Fruit fly (Drosophila melanogaster): Measurements from ENCODE around the gene CG4045.

The CG4045 gene

DNA sequence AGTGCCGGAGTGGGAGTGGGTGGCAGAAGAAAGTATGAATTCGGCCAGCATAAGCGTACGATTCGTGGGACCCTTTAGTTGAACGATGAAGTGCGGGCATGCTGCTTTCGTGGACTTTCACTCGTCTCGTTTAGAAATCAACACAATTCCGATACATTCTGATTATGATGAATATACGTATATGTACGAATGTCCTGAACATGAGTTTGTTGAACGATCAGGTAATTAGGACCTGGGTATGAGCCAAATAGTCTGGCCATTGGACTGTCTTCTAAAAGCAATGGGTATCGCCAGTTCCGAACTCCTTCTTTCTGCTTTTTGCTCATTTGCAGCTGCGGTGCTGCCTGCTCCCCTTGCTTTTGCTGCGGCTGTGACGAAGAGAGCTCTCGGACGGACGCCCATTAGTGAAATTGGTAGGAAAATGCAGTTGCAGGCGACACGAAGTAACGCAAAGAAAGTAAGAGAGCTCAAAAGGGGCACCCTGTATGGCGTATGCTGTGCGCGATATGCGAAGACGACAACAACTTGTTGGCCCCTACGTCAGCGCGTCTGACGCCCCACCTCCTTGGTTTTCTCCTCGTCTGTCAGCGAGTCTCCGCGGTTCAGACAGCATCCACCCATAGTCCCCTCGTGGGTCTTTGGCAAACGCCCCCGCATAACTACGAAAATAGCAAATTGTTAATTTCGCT, 38.8 kb downstream of the CG4045 start (continued):
- TF ChIP-seq CG1529 (GFP tag; optimal IDR thresholded peaks at IDR 0.05), result peak; percentile 4

dm6 chrX:2036383-2036782, 39.3 kb downstream of the CG4045 start:
- TF ChIP-seq CG13296 (GFP tag; optimal IDR thresholded peaks at IDR 0.05), result no peak
- 0 out of 3 replicates have a peak, but pooled peaks have one; percentile 18 for TF ChIP-seq HLH4C (GFP tag; IDR thresholded peaks at IDR 0.05; ENCODE audit: partially characterized antibody)
- peak; percentile 37 for TF ChIP-seq sd (tag; optimal IDR thresholded peaks at IDR 0.05)
- TF ChIP-seq corto (GFP tag; optimal IDR thresholded peaks at IDR 0.05), result no peak
- no peak for TF ChIP-seq slou (GFP tag; optimal IDR thresholded peaks at IDR 0.05)
- TF ChIP-seq Doc3 (GFP tag; IDR thresholded peaks at IDR 0.05; ENCODE audit: partially characterized antibody), result no peak
- TF ChIP-seq Med (GFP tag), result peak; percentile 28
- no peak for TF ChIP-seq Hmr (GFP tag; optimal IDR thresholded peaks at IDR 0.05)
- peak; percentile 7 for TF ChIP-seq CG15514 (GFP tag; optimal IDR thresholded peaks at IDR 0.05)
- TF ChIP-seq bbx (GFP tag; IDR thresholded peaks at IDR 0.05; ENCODE audit: partially characterized antibody), result peak; percentile 41; the same call in 1 of the 2 replicates
- TF ChIP-seq az2 (GFP tag; optimal IDR thresholded peaks at IDR 0.05), result no peak
- peak; percentile 98 for TF ChIP-seq Deaf1 (tag; optimal IDR thresholded peaks at IDR 0.05)
- TF ChIP-seq Pdp1 (GFP tag; optimal IDR thresholded peaks at IDR 0.05), result no peak
- TF ChIP-seq Oaz (GFP tag; IDR thresholded peaks at IDR 0.05), result no peak
- TF ChIP-seq CG11504 (tag; optimal IDR thresholded peaks at IDR 0.05), result no peak
- TF ChIP-seq CG4360 (GFP tag; IDR thresholded peaks at IDR 0.05), result 0 out of 2 replicates have a peak, but pooled peaks have one; percentile 9
- TF ChIP-seq cg (GFP tag; optimal IDR thresholded peaks at IDR 0.05), result peak; percentile 32
- peak; percentile 7 for TF ChIP-seq Nf-YC (tag; optimal IDR thresholded peaks at IDR 0.05)
- TF ChIP-seq wdn (GFP tag; IDR thresholded peaks at IDR 0.05), result 0 out of 2 replicates have a peak, but pooled peaks have one; percentile 17
- 0 out of 3 replicates have a peak, but pooled peaks have one; percentile 25 for TF ChIP-seq knrl (GFP tag; IDR thresholded peaks at IDR 0.05; ENCODE audit: partially characterized antibody)
- TF ChIP-seq CG13287 (GFP tag; IDR thresholded peaks at IDR 0.05; ENCODE audit: partially characterized antibody), result peak; percentile 7; the same call in 1 of the 2 replicates
- peak; percentile 52; the same call in 1 of the 3 replicates for TF ChIP-seq CG6175 (GFP tag; IDR thresholded peaks at IDR 0.05)
- TF ChIP-seq Dref (GFP tag; IDR thresholded peaks at IDR 0.05), result no peak
- peak; percentile 76 for TF ChIP-seq Jarid2 (GFP tag; optimal IDR thresholded peaks at IDR 0.05)
- TF ChIP-seq sens-2 (GFP tag; IDR thresholded peaks at IDR 0.05), result 0 out of 2 replicates have a peak, but pooled peaks have one; percentile 18
- no peak for TF ChIP-seq CG8290 (GFP tag; optimal IDR thresholded peaks at IDR 0.05)
- peak in 1 of 2 experiments; percentile 56 for TF ChIP-seq CG8290 (tag; optimal IDR thresholded peaks at IDR 0.05)
- no peak for TF ChIP-seq CG31365 (tag; optimal IDR thresholded peaks at IDR 0.05)
- TF ChIP-seq crol (GFP tag; IDR thresholded peaks at IDR 0.05), result peak; percentile 94
- TF ChIP-seq CG5245 (GFP tag; optimal IDR thresholded peaks at IDR 0.05), result no peak
- TF ChIP-seq chm (GFP tag; IDR thresholded peaks at IDR 0.05), result peak; percentile 43; the same call in 1 of the 2 replicates
- TF ChIP-seq CG17829 (tag; optimal IDR thresholded peaks at IDR 0.05), result no peak
- peak; percentile 19 for TF ChIP-seq Rfx (GFP tag; IDR thresholded peaks at IDR 0.05)
- peak; percentile 89 for TF ChIP-seq CG10543 (GFP tag; optimal IDR thresholded peaks at IDR 0.05)
- peak; percentile 14 for TF ChIP-seq cwo (GFP tag; optimal IDR thresholded peaks at IDR 0.05)
- peak; percentile 11 for TF ChIP-seq odd (GFP tag; optimal IDR thresholded peaks at IDR 0.05)
- TF ChIP-seq CG2875 (GFP tag; optimal IDR thresholded peaks at IDR 0.05), result peak; percentile 13
- TF ChIP-seq MTF-1 (GFP tag; optimal IDR thresholded peaks at IDR 0.05; ENCODE audit: borderline replicate concordance), result peak; percentile 16
- TF ChIP-seq chinmo (GFP tag; IDR thresholded peaks at IDR 0.05; ENCODE audit: partially characterized antibody), result peak; percentile 82
- peak; percentile 74 for TF ChIP-seq CG5180 (GFP tag; optimal IDR thresholded peaks at IDR 0.05)
- TF ChIP-seq zen2 (GFP tag; IDR thresholded peaks at IDR 0.05; ENCODE audit: partially characterized antibody), result 0 out of 3 replicates have a peak, but pooled peaks have one; percentile 23
- 0 out of 2 replicates have a peak, but pooled peaks have one; percentile 24 for TF ChIP-seq bowl (GFP tag; IDR thresholded peaks at IDR 0.05)
- peak; percentile 13 for TF ChIP-seq pros (GFP tag; optimal IDR thresholded peaks at IDR 0.05)
- TF ChIP-seq danr (GFP tag; IDR thresholded peaks at IDR 0.05), result no peak
- TF ChIP-seq CG12155 (GFP tag; optimal IDR thresholded peaks at IDR 0.05), result no peak

Measured in whole organism, embryonic.